Fruit fly (Drosophila melanogaster): Measurements from ENCODE around the gene CG8773.
A peak's percentile ranks its signal among the peaks of the same experiment; 100 is the strongest.

CG8773 gene

dm6 chr3R:13288763-13289312 is 5.7 kb upstream of the CG8773 start, which contains the start of gene apn:
Gene apn (minus strand): TSS chr3R:13288813.
- TF ChIP-seq CG4496 (GFP tag; IDR thresholded peaks at IDR 0.05) = no peak
- no peak for TF ChIP-seq gl (tag; optimal IDR thresholded peaks at IDR 0.05)
- TF ChIP-seq CG9948 (tag; optimal IDR thresholded peaks at IDR 0.05) = no peak
- TF ChIP-seq Snoo (tag; optimal IDR thresholded peaks at IDR 0.05) = no peak
- no peak for TF ChIP-seq CG10348 (GFP tag; IDR thresholded peaks at IDR 0.05)

dm6 chr3R:13290329-13290728 is 4.2 kb upstream of the CG8773 start, which contains the start of gene Osi22:
Gene Osi22 (plus strand): TSS chr3R:13290629.
- no peak for TF ChIP-seq CG15710 (tag; optimal IDR thresholded peaks at IDR 0.05)
- TF ChIP-seq EcR (GFP tag; optimal IDR thresholded peaks at IDR 0.05) = no peak
- TF ChIP-seq fd96Ca (GFP tag; IDR thresholded peaks at IDR 0.05) = no peak
- TF ChIP-seq rn (GFP tag; IDR thresholded peaks at IDR 0.05) = no peak
- TF ChIP-seq CG14655 (GFP tag; optimal IDR thresholded peaks at IDR 0.05) = no peak
- TF ChIP-seq Pif1A (GFP tag; optimal IDR thresholded peaks at IDR 0.05) = no peak
- TF ChIP-seq Snoo (tag; optimal IDR thresholded peaks at IDR 0.05) = no peak
- TF ChIP-seq Pif1B (GFP tag; optimal IDR thresholded peaks at IDR 0.05) = no peak
- TF ChIP-seq CG8159 (tag; optimal IDR thresholded peaks at IDR 0.05) = no peak

- no peak for TF ChIP-seq CG10348 (GFP tag; IDR thresholded peaks at IDR 0.05)
- no peak for TF ChIP-seq fd96Ca (GFP tag; IDR thresholded peaks at IDR 0.05)
- no peak for TF ChIP-seq CG34367 (tag; optimal IDR thresholded peaks at IDR 0.05)
- TF ChIP-seq Pif1B (GFP tag; optimal IDR thresholded peaks at IDR 0.05) = no peak
- TF ChIP-seq CG9948 (tag; optimal IDR thresholded peaks at IDR 0.05) = no peak
- TF ChIP-seq CG17806 (tag; optimal IDR thresholded peaks at IDR 0.05) = no peak
Observed at dm6 chr3R:13293148-13293756, 1.3 kb upstream of the CG8773 start, which contains the start of gene wntD. Gene wntD (minus strand): TSS chr3R:13293198.

- TF ChIP-seq D1 (tag; optimal IDR thresholded peaks at IDR 0.05) (no peak), CG8301 (tag; optimal IDR thresholded peaks at IDR 0.05) (no peak), gl (tag; optimal IDR thresholded peaks at IDR 0.05) (no peak), CG15710 (tag; optimal IDR thresholded peaks at IDR 0.05) (no peak), CG17806 (tag; optimal IDR thresholded peaks at IDR 0.05) (no peak), Pif1B (GFP tag; optimal IDR thresholded peaks at IDR 0.05) (no peak), CG14655 (GFP tag; optimal IDR thresholded peaks at IDR 0.05) (no peak), CG12605 (GFP tag; IDR thresholded peaks at IDR 0.05) (no peak)
Observed at dm6 chr3R:13298114-13298818, 3.7 kb downstream of the CG8773 start, which contains the start of gene CG8774. Gene CG8774 (plus strand): TSS chr3R:13298768.

- TF ChIP-seq CG8301 (tag; optimal IDR thresholded peaks at IDR 0.05) (no peak), CG9948 (tag; optimal IDR thresholded peaks at IDR 0.05) (no peak), fd96Ca (GFP tag; IDR thresholded peaks at IDR 0.05) (no peak), Pif1A (GFP tag; optimal IDR thresholded peaks at IDR 0.05) (no peak), CG14655 (GFP tag; optimal IDR thresholded peaks at IDR 0.05) (no peak), CG34367 (tag; optimal IDR thresholded peaks at IDR 0.05) (no peak), CG8159 (tag; optimal IDR thresholded peaks at IDR 0.05) (no peak), Snoo (tag; optimal IDR thresholded peaks at IDR 0.05) (no peak), CG10348 (GFP tag; IDR thresholded peaks at IDR 0.05) (no peak), EcR (GFP tag; optimal IDR thresholded peaks at IDR 0.05) (no peak), CG15710 (tag; optimal IDR thresholded peaks at IDR 0.05) (no peak), D1 (tag; optimal IDR thresholded peaks at IDR 0.05) (no peak), Pif1B (GFP tag; optimal IDR thresholded peaks at IDR 0.05) (no peak), CG4496 (GFP tag; IDR thresholded peaks at IDR 0.05) (no peak), CG17806 (tag; optimal IDR thresholded peaks at IDR 0.05) (no peak)
Observed at dm6 chr3R:13302348-13302747, 7.8 kb downstream of the CG8773 start, which contains the start of gene CG32473. Gene CG32473 (plus strand): TSS chr3R:13302648.

dm6 chr3R:13303126-13303525 is 8.6 kb downstream of the CG8773 start, which contains the start of gene CG43208:
Gene CG43208 (plus strand): TSS chr3R:13303426.
- TF ChIP-seq rn (GFP tag; IDR thresholded peaks at IDR 0.05) (no peak), EcR (GFP tag; optimal IDR thresholded peaks at IDR 0.05) (no peak), fd96Ca (GFP tag; IDR thresholded peaks at IDR 0.05) (no peak), CG9948 (tag; optimal IDR thresholded peaks at IDR 0.05) (no peak), Pif1A (GFP tag; optimal IDR thresholded peaks at IDR 0.05) (no peak), CG34367 (tag; optimal IDR thresholded peaks at IDR 0.05) (no peak), CG14655 (GFP tag; optimal IDR thresholded peaks at IDR 0.05) (no peak), CG12605 (GFP tag; IDR thresholded peaks at IDR 0.05) (no peak), Ets98B (GFP tag; IDR thresholded peaks at IDR 0.05) (no peak)

- no peak for TF ChIP-seq gl (tag; optimal IDR thresholded peaks at IDR 0.05)
- peak; percentile 83 for TF ChIP-seq CG4496 (GFP tag; IDR thresholded peaks at IDR 0.05)
- TF ChIP-seq CG34367 (tag; optimal IDR thresholded peaks at IDR 0.05) = no peak
- TF ChIP-seq D1 (tag; optimal IDR thresholded peaks at IDR 0.05) = no peak
- no peak for TF ChIP-seq CG14655 (GFP tag; optimal IDR thresholded peaks at IDR 0.05)
- TF ChIP-seq CG8301 (tag; optimal IDR thresholded peaks at IDR 0.05) = no peak
- TF ChIP-seq EcR (GFP tag; optimal IDR thresholded peaks at IDR 0.05) = no peak
- no peak for TF ChIP-seq CG32121 (GFP tag; IDR thresholded peaks at IDR 0.05)
- TF ChIP-seq CG8159 (tag; optimal IDR thresholded peaks at IDR 0.05) = no peak
- no peak for TF ChIP-seq Pif1A (GFP tag; optimal IDR thresholded peaks at IDR 0.05)
- no peak for TF ChIP-seq CG13204 (GFP tag; optimal IDR thresholded peaks at IDR 0.05)
- no peak for TF ChIP-seq CG15710 (tag; optimal IDR thresholded peaks at IDR 0.05)
- no peak; the same call in 1 of the 2 replicates for TF ChIP-seq Ets98B (GFP tag; IDR thresholded peaks at IDR 0.05)
- TF ChIP-seq rn (GFP tag; IDR thresholded peaks at IDR 0.05) = no peak
- TF ChIP-seq Pif1B (GFP tag; optimal IDR thresholded peaks at IDR 0.05) = no peak
- peak; percentile 29; the same call in 1 of the 3 replicates for TF ChIP-seq fd96Ca (GFP tag; IDR thresholded peaks at IDR 0.05)
Observed at dm6 chr3R:13304512-13305069, 10.0 kb downstream of the CG8773 start.
